Fruit fly (Drosophila melanogaster) whole organism, pupa: Measurements from ENCODE around the gene Pdi.

Experiments used
- CG10348 ChIP-seq: fragments of 200-800 bp; sonication (Bioruptor generic); IDR thresholded peaks from 2 replicates; pipeline ENCODE4 v1.3.6; 2022; ENCODE audit warnings: missing biosample characterization, missing genetic modification characterization
- CG12605 ChIP-seq: fragments of 200-800 bp; sonication (Bioruptor generic); IDR thresholded peaks from 2 replicates; pipeline ENCODE4 v1.3.6; 2022; ENCODE audit warnings: missing biosample characterization, missing genetic modification characterization
- CG15710 ChIP-seq: fragments of 200-800 bp; sonication (Bioruptor generic); optimal IDR thresholded peaks from 2 replicates; lab custom pipeline; 2018; ENCODE audit warnings: missing biosample characterization, mild to moderate bottlenecking, missing genetic modification characterization, moderate library complexity
- CG17806 ChIP-seq: fragments of 200-800 bp; sonication (Bioruptor generic); optimal IDR thresholded peaks from 2 replicates; lab custom pipeline; 2018; ENCODE audit warnings: missing biosample characterization, mild to moderate bottlenecking, missing genetic modification characterization, moderate library complexity
- CG32121 ChIP-seq: fragments of 200-800 bp; sonication (Bioruptor generic); IDR thresholded peaks from 2 replicates; pipeline ENCODE4 v1.3.6; 2022; ENCODE audit warnings: missing biosample characterization, missing genetic modification characterization
- CG34367 ChIP-seq: fragments of 200-800 bp; sonication (Bioruptor generic); optimal IDR thresholded peaks from 2 replicates; lab custom pipeline; 2018; ENCODE audit warnings: missing biosample characterization, mild to moderate bottlenecking, missing genetic modification characterization
- CG8159 ChIP-seq: fragments of 200-800 bp; sonication (Bioruptor generic); optimal IDR thresholded peaks from 3 replicates; lab custom pipeline; 2018; ENCODE audit warnings: missing biosample characterization, mild to moderate bottlenecking, missing genetic modification characterization, moderate library complexity
- CG8301 ChIP-seq: fragments of 200-800 bp; sonication (Bioruptor generic); optimal IDR thresholded peaks from 2 replicates; lab custom pipeline; 2018; ENCODE audit warnings: missing biosample characterization, mild to moderate bottlenecking, missing genetic modification characterization
- CG9948 ChIP-seq: fragments of 200-800 bp; sonication (Bioruptor generic); optimal IDR thresholded peaks from 2 replicates; lab custom pipeline; 2018; ENCODE audit warnings: missing biosample characterization, mild to moderate bottlenecking, missing genetic modification characterization, moderate library complexity
- EcR ChIP-seq: fragments of 200-800 bp; sonication (Bioruptor generic); optimal IDR thresholded peaks from 3 replicates; lab custom pipeline; 2019; ENCODE audit warnings: missing biosample characterization, missing genetic modification characterization, mild to moderate bottlenecking, moderate library complexity, missing genetic modification reagents
- Pif1B ChIP-seq: fragments of 200-800 bp; sonication (Bioruptor generic); optimal IDR thresholded peaks from 3 replicates; lab custom pipeline; 2016; ENCODE audit warnings: missing biosample characterization, missing genetic modification characterization
- Snoo ChIP-seq: fragments of 200-800 bp; sonication (Bioruptor generic); optimal IDR thresholded peaks from 3 replicates; lab custom pipeline; 2017; ENCODE audit warnings: missing biosample characterization, mild to moderate bottlenecking, missing genetic modification characterization, inconsistent platforms
- gl ChIP-seq: fragments of 200-800 bp; sonication (Bioruptor generic); optimal IDR thresholded peaks from 2 replicates; lab custom pipeline; 2018; ENCODE audit warnings: missing biosample characterization, mild to moderate bottlenecking, missing genetic modification characterization

dm6 chr3L:15102669-15103309 is 39.9 kb downstream of the Pdi start:
- TF ChIP-seq EcR = peak; percentile 49
- TF ChIP-seq CG32121 = no peak
- TF ChIP-seq Pif1B (GFP tag; lab: Kevin White, UChicago) = no peak
- TF ChIP-seq CG10348 (GFP tag; lab: Robert Waterston, UW) = no peak
- peak; percentile 49 for TF ChIP-seq CG15710 (tag; lab: Kevin White, UChicago)
- no peak for TF ChIP-seq Snoo (tag; lab: Kevin White, UChicago)
- TF ChIP-seq CG8301 = peak; percentile 13
- no peak for TF ChIP-seq gl
- TF ChIP-seq CG17806 (tag; lab: Kevin White, UChicago) = peak; percentile 31
- no peak for TF ChIP-seq CG12605 (GFP tag; lab: Robert Waterston, UW)
- TF ChIP-seq CG8159 (tag; lab: Kevin White, UChicago) = peak; percentile 49
- peak; percentile 25 for TF ChIP-seq CG9948 (tag; lab: Kevin White, UChicago)
- TF ChIP-seq CG34367 (tag; lab: Kevin White, UChicago) = peak; percentile 38
